Worm (Caenorhabditis elegans) whole organism, L2 larva: ENCODE data around the gene R13H4.5.

Source experiments
- C34F6.9 ChIP-seq: fragments of 150-350 bp; optimal IDR thresholded peaks from 2 replicates; lab custom pipeline; 2014; ENCODE audit warnings: missing biosample characterization, missing genetic modification characterization
- F13H6.1 ChIP-seq: sonication (generic microtip); optimal IDR thresholded peaks from 2 replicates; lab custom pipeline; 2016; ENCODE audit warnings: missing genetic modification characterization, missing compliant biosample characterization
- R02D3.7 ChIP-seq: fragments of 150-350 bp; optimal IDR thresholded peaks from 2 replicates; lab custom pipeline; 2014; ENCODE audit warnings: missing biosample characterization, missing genetic modification characterization
- Y55F3AM.14 ChIP-seq: fragments of 200-800 bp; sonication (Bioruptor generic); optimal IDR thresholded peaks from 2 replicates; lab custom pipeline; 2018; ENCODE audit warnings: mild to moderate bottlenecking, missing genetic modification characterization, missing compliant biosample characterization
- ZK546.5 ChIP-seq: sonication (generic microtip); optimal IDR thresholded peaks from 2 replicates; lab custom pipeline; 2017; ENCODE audit warnings: missing biosample characterization, missing genetic modification characterization
- alr-1 ChIP-seq: fragments of 150-350 bp; optimal IDR thresholded peaks from 2 replicates; lab custom pipeline; 2014; ENCODE audit warnings: missing biosample characterization, missing genetic modification characterization
- aly-2 ChIP-seq: fragments of 150-350 bp; optimal IDR thresholded peaks from 2 replicates; lab custom pipeline; 2014; ENCODE audit warnings: missing biosample characterization, missing genetic modification characterization
- blmp-1 ChIP-seq: sonication (generic microtip); optimal IDR thresholded peaks from 2 replicates; lab custom pipeline; 2017; ENCODE audit warnings: missing genetic modification characterization, mild to moderate bottlenecking, missing compliant biosample characterization, antibody characterized with exemption, moderate library complexity; ENCODE audit not compliant: insufficient read depth
- ceh-16 ChIP-seq: fragments of 150-350 bp; optimal IDR thresholded peaks from 2 replicates; lab custom pipeline; 2014; ENCODE audit warnings: missing biosample characterization, missing genetic modification characterization
- ceh-82 ChIP-seq: fragments of 150-350 bp; optimal IDR thresholded peaks from 2 replicates; lab custom pipeline; 2014; ENCODE audit warnings: missing biosample characterization, missing genetic modification characterization
- crh-2 ChIP-seq: sonication (generic microtip); optimal IDR thresholded peaks from 2 replicates; lab custom pipeline; 2017; ENCODE audit warnings: missing biosample characterization, missing genetic modification characterization
- dmd-4 ChIP-seq: sonication (generic microtip); optimal IDR thresholded peaks from 2 replicates; lab custom pipeline; 2017; ENCODE audit warnings: missing biosample characterization, missing genetic modification characterization
- elt-3 ChIP-seq: sonication (generic microtip); optimal IDR thresholded peaks from 2 replicates; lab custom pipeline; 2017; ENCODE audit warnings: missing biosample characterization, missing genetic modification characterization
- fos-1 ChIP-seq: fragments of 150-350 bp; optimal IDR thresholded peaks from 2 replicates; lab custom pipeline; 2014; ENCODE audit warnings: missing biosample characterization, missing genetic modification characterization
- gmeb-1 ChIP-seq: fragments of 150-350 bp; optimal IDR thresholded peaks from 2 replicates; lab custom pipeline; 2014; ENCODE audit warnings: missing biosample characterization, missing genetic modification characterization
- lin-11 ChIP-seq: fragments of 150-350 bp; sonication (generic microtip); optimal IDR thresholded peaks from 2 replicates; lab custom pipeline; 2014; ENCODE audit warnings: missing biosample characterization, missing genetic modification characterization, inconsistent platforms, mixed read lengths
- lin-39 ChIP-seq: fragments of 150-350 bp; optimal IDR thresholded peaks from 2 replicates; lab custom pipeline; 2014; ENCODE audit warnings: missing biosample characterization, missing genetic modification reagents, missing genetic modification characterization
- mab-5 ChIP-seq: fragments of 150-350 bp; optimal IDR thresholded peaks from 2 replicates; lab custom pipeline; 2014; ENCODE audit warnings: missing biosample characterization, missing genetic modification characterization
- mbf-1 ChIP-seq: sonication (generic microtip); optimal IDR thresholded peaks from 2 replicates; lab custom pipeline; 2017; ENCODE audit warnings: missing biosample characterization, missing genetic modification characterization
- mdl-1 ChIP-seq, 2 experiments: fragments of 150-350 bp in 1 of 2; sonication (generic microtip) in 1 of 2; optimal IDR thresholded peaks; 2 replicates each; lab custom pipeline; 2017; ENCODE audit warnings: missing biosample characterization in 2 of 2, missing genetic modification characterization in 2 of 2
- nhr-10 ChIP-seq: sonication (generic microtip); optimal IDR thresholded peaks from 2 replicates; lab custom pipeline; 2017; ENCODE audit warnings: missing biosample characterization, missing genetic modification characterization
- nhr-11 ChIP-seq: fragments of 150-350 bp; optimal IDR thresholded peaks from 2 replicates; lab custom pipeline; 2014; ENCODE audit warnings: missing biosample characterization, missing genetic modification characterization
- nhr-129 ChIP-seq: fragments of 150-350 bp; optimal IDR thresholded peaks from 2 replicates; lab custom pipeline; 2014; ENCODE audit warnings: missing biosample characterization, missing genetic modification characterization
- nhr-23 ChIP-seq: fragments of 150-350 bp; optimal IDR thresholded peaks from 2 replicates; lab custom pipeline; 2014; ENCODE audit warnings: missing biosample characterization, missing genetic modification reagents, missing genetic modification characterization
- nhr-237 ChIP-seq: fragments of 150-350 bp; optimal IDR thresholded peaks from 2 replicates; lab custom pipeline; 2014; ENCODE audit warnings: missing biosample characterization, missing genetic modification characterization
- nhr-25 ChIP-seq: fragments of 150-350 bp; sonication (generic microtip); optimal IDR thresholded peaks from 3 replicates; lab custom pipeline; 2014; ENCODE audit warnings: missing biosample characterization, missing genetic modification characterization
- nhr-77 ChIP-seq: fragments of 150-350 bp; optimal IDR thresholded peaks from 2 replicates; lab custom pipeline; 2014; ENCODE audit warnings: missing biosample characterization, missing genetic modification characterization
- sem-4 ChIP-seq: fragments of 150-350 bp; optimal IDR thresholded peaks from 2 replicates; lab custom pipeline; 2014; ENCODE audit warnings: missing biosample characterization, missing genetic modification reagents, missing genetic modification characterization
- skn-1 ChIP-seq: sonication (generic microtip); optimal IDR thresholded peaks from 2 replicates; lab custom pipeline; 2017; ENCODE audit warnings: missing biosample characterization, missing genetic modification characterization
- sma-3 ChIP-seq: sonication (generic microtip); optimal IDR thresholded peaks from 2 replicates; lab custom pipeline; 2016; ENCODE audit warnings: missing genetic modification reagents, missing genetic modification characterization, missing compliant biosample characterization
- sma-9 ChIP-seq, 2 experiments: fragments of 150-350 bp in 1 of 2; sonication (generic microtip) in 1 of 2; optimal IDR thresholded peaks; 2 replicates each; lab custom pipeline; 2014 to 2016; ENCODE audit warnings: missing genetic modification characterization in 2 of 2, mild to moderate bottlenecking in 1 of 2, missing biosample characterization in 1 of 2, missing compliant biosample characterization in 1 of 2, missing genetic modification reagents in 1 of 2, moderate library complexity in 1 of 2
- unc-55 ChIP-seq: fragments of 150-350 bp; sonication (generic microtip); optimal IDR thresholded peaks from 3 replicates; lab custom pipeline; 2014; ENCODE audit warnings: missing biosample characterization, missing genetic modification reagents, missing genetic modification characterization
- unc-62 ChIP-seq: fragments of 150-350 bp; optimal IDR thresholded peaks from 2 replicates; lab custom pipeline; 2014; ENCODE audit warnings: missing biosample characterization, missing genetic modification reagents, missing genetic modification characterization
- zag-1 ChIP-seq: fragments of 150-350 bp; optimal IDR thresholded peaks from 2 replicates; lab custom pipeline; 2014; ENCODE audit warnings: missing biosample characterization, missing genetic modification characterization
- ztf-1 ChIP-seq: fragments of 200-800 bp; sonication (Bioruptor generic); conservative IDR thresholded peaks from 2 replicates; pipeline ENCODE4 v1.3.6; 2022; ENCODE audit warnings: missing genetic modification characterization, missing compliant biosample characterization
- ztf-11 ChIP-seq: sonication (generic microtip); optimal IDR thresholded peaks from 2 replicates; lab custom pipeline; 2017; ENCODE audit warnings: missing biosample characterization, missing genetic modification characterization
- ztf-4 ChIP-seq: fragments of 150-350 bp; optimal IDR thresholded peaks from 2 replicates; lab custom pipeline; 2014; ENCODE audit warnings: missing biosample characterization, missing genetic modification characterization

R13H4.5 gene

ce11 chrV:11896322-11896898 is 35.9 kb downstream of the R13H4.5 start (continued):
- no peak for TF ChIP-seq R02D3.7
- TF ChIP-seq nhr-237 (tag; lab: Kevin White, UChicago), result no peak
- no peak for TF ChIP-seq mdl-1 (tag; optimal IDR thresholded peaks at IDR 0.05; lab: Kevin White, UChicago)
- no peak for TF ChIP-seq F13H6.1
- TF ChIP-seq ztf-11 (tag; lab: Kevin White, UChicago), result no peak
- peak; percentile 44 for TF ChIP-seq fos-1 (tag; lab: Kevin White, UChicago)
- TF ChIP-seq lin-39, result no peak
- peak; percentile 5 for TF ChIP-seq C34F6.9
- no peak for TF ChIP-seq mbf-1 (tag; lab: Kevin White, UChicago)

ce11 chrV:11897604-11898003 is 37.1 kb downstream of the R13H4.5 start:
- TF ChIP-seq lin-39 (no peak), fos-1 (tag; lab: Kevin White, UChicago) (no peak), nhr-237 (tag; lab: Kevin White, UChicago) (no peak), skn-1 (tag; lab: Kevin White, UChicago) (no peak), nhr-23 (tag; lab: Kevin White, UChicago) (no peak), mdl-1 (tag; optimal IDR thresholded peaks at IDR 0.05; lab: Kevin White, UChicago) (no peak), dmd-4 (tag; lab: Kevin White, UChicago) (no peak), alr-1 (tag; lab: Kevin White, UChicago) (no peak), elt-3 (tag; lab: Kevin White, UChicago) (no peak), sma-9 (GFP tag; optimal IDR thresholded peaks at IDR 0.05; lab: Kevin White, UChicago) (no peak), sma-9 (tag; optimal IDR thresholded peaks at IDR 0.05; lab: Kevin White, UChicago) (no peak), ceh-16 (tag; lab: Kevin White, UChicago) (no peak), sma-3 (GFP tag; lab: Kevin White, UChicago) (no peak), Y55F3AM.14 (GFP tag; lab: Kevin White, UChicago) (no peak), zag-1 (tag; lab: Kevin White, UChicago) (no peak), ztf-4 (no peak), aly-2 (tag; lab: Kevin White, UChicago) (no peak), nhr-25 (tag; lab: Kevin White, UChicago) (no peak)

DNA sequence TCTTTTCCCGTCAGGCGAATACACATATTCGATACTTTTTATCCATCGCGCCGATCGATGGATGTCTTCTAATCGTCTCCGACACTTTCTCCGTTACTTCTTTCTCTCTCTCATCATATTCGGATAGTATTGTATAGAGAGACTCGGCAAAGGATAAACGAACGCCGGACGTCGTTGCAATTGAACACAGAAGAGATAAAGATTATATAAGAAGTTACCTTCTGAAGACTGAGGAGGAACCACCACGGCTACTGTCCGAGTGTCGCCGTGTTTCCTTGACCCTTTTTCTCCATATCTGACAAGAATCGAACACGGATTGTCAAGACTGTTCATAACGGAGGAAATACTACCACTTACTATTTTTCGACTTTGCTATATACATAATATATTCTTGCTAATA is 38.7 kb downstream of the R13H4.5 start, which contains the start of gene sma-1:
Gene sma-1 (plus strand): TSS at position 301 of the 400 bp plus-strand sequence.
- TF ChIP-seq nhr-11, result no peak
- no peak for TF ChIP-seq unc-55 (GFP tag; lab: Kevin White, UChicago)
- no peak for TF ChIP-seq skn-1 (tag; lab: Kevin White, UChicago)
- TF ChIP-seq mdl-1 (tag; optimal IDR thresholded peaks at IDR 0.05; lab: Kevin White, UChicago), result no peak
- TF ChIP-seq nhr-10, result no peak
- TF ChIP-seq R02D3.7, result no peak
- no peak for TF ChIP-seq ZK546.5 (tag; lab: Kevin White, UChicago)
- TF ChIP-seq mab-5, result no peak
- TF ChIP-seq ztf-1, result no peak

- no peak for TF ChIP-seq sem-4 (tag; lab: Kevin White, UChicago)
- TF ChIP-seq sma-9 (GFP tag; optimal IDR thresholded peaks at IDR 0.05; lab: Kevin White, UChicago), result peak; percentile 61
- TF ChIP-seq sma-9 (tag; optimal IDR thresholded peaks at IDR 0.05; lab: Kevin White, UChicago), result no peak
- peak; percentile 78 for TF ChIP-seq fos-1 (tag; lab: Kevin White, UChicago)
Measured at ce11 chrV:11900127-11900526, 39.7 kb downstream of the R13H4.5 start.

- no peak for TF ChIP-seq ZK546.5 (tag; lab: Kevin White, UChicago)
- no peak for TF ChIP-seq aly-2 (tag; lab: Kevin White, UChicago)
- TF ChIP-seq unc-55 (GFP tag; lab: Kevin White, UChicago), result no peak
- no peak for TF ChIP-seq nhr-129 (tag; lab: Kevin White, UChicago)
- no peak for TF ChIP-seq lin-11 (tag; lab: Kevin White, UChicago)
- TF ChIP-seq ceh-82, result no peak
- TF ChIP-seq nhr-77 (tag; lab: Kevin White, UChicago), result no peak
- no peak for TF ChIP-seq blmp-1 (tag; lab: Kevin White, UChicago)
- TF ChIP-seq zag-1 (tag; lab: Kevin White, UChicago), result no peak
- TF ChIP-seq ceh-16 (tag; lab: Kevin White, UChicago), result no peak
- TF ChIP-seq sma-9 (GFP tag; optimal IDR thresholded peaks at IDR 0.05; lab: Kevin White, UChicago), result no peak
- TF ChIP-seq sma-9 (tag; optimal IDR thresholded peaks at IDR 0.05; lab: Kevin White, UChicago), result no peak
- TF ChIP-seq unc-62, result no peak
- TF ChIP-seq crh-2 (tag; lab: Kevin White, UChicago), result no peak
- no peak for TF ChIP-seq gmeb-1 (tag; lab: Kevin White, UChicago)
- no peak for TF ChIP-seq skn-1 (tag; lab: Kevin White, UChicago)
Measured at ce11 chrV:11901260-11901659, 40.8 kb downstream of the R13H4.5 start.
